Fruit fly (Drosophila melanogaster): ENCODE data around the gene CG42827.

DNA sequence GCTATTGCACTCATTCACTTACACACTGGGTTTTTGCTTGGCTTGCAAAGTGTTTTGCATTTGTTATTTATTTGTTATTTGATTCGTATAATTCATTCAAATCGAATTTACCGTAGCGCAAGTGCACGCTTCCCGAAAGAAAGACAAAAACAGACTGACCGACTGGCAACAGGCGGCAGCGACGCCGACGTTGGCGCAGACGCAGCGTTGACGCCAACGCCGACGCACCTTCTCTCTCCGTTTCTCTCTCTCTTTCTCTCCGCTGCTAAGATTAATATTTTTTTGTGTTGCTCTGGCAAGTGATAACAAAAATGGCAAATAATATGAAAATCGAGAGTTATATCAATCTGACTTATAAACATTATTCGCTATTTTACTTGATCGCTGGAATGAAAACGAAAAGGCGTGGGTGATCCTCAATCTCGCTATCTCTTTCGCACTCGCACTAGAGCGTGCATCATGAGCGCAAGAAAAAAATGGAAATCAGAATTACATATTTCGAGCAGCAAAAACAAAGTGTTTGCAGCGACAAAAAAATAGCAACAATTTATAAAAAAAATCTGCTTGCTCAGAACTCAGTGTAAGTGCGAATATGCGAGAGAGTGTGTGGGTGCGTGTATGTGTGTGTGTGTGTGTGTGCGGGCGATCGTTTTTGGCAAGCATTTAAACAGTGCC, 26.6 kb upstream of the CG42827 start, which contains the start of gene pnt:
- TF ChIP-seq CG8478 (optimal IDR thresholded peaks at IDR 0.05): no peak
- TF ChIP-seq CTCF (optimal IDR thresholded peaks at IDR 0.05): no peak

All from S2 (cell line).